Fruit fly (Drosophila melanogaster): Measurements from ENCODE around the gene Nna1.

The Nna1 gene

DNA sequence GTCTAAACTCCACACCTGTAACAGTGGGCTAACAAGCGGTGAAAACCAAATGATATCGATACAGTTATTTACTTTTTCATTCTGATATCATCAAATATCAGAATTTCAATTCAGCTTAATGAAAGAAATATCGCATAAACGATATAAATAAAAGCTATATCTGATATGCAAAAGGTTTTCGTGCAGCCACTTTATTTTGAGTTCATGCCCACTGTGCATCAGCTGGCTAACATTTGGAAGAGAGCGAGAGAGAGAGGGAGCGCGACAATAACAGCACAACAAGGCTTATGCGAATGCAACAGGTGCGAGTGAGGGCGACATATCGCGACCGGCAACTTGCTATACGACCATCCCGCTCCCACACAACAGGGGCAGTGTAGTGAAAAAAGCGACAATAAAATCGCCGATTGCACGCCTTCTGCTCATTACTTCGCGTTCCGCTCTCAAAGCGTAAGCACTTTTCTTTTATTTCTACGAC is 47.4 kb downstream of the Nna1 start, which contains the start of gene CG11151 (continued):
- TF ChIP-seq GATAd (GFP tag; optimal IDR thresholded peaks at IDR 0.05), result peak; percentile 69

DNA sequence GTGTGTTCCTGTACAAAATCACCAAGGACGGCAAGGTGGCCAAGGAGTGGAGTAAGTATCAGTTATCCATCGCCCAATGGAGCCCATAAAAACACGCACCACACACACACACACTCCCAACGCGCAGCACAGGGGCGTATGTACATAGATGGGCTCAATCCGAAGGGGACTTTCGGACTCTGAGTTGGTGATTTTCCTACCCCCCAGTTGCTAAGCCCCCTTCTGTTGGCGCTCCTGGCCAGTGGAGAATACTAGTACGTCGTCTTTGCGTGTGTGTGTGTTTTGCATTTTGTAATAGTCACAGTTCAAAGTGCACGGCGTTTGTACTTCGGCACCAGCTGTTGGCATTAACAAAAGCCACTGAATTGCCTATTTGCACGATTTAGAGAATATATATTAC is 48.0 kb downstream of the Nna1 start:
- TF ChIP-seq Rel (GFP tag; optimal IDR thresholded peaks at IDR 0.05) (no peak), Rel (tag; optimal IDR thresholded peaks at IDR 0.05) (peak; percentile 56), dl (GFP tag; optimal IDR thresholded peaks at IDR 0.05; ENCODE audit: insufficient read depth in 1 of 2, partially characterized antibody in 2 of 2) (no peak), CG9705 (GFP tag; optimal IDR thresholded peaks at IDR 0.05) (peak; percentile 31), foxo (GFP tag; optimal IDR thresholded peaks at IDR 0.05) (peak in 1 of 2 experiments; percentile 74), h (GFP tag; optimal IDR thresholded peaks at IDR 0.05) (peak; percentile 74), Jra (GFP tag; optimal IDR thresholded peaks at IDR 0.05) (peak; percentile 2), Sp1 (GFP tag; optimal IDR thresholded peaks at IDR 0.05) (peak; percentile 45), fru (GFP tag; optimal IDR thresholded peaks at IDR 0.05) (peak; percentile 47), Vsx2 (GFP tag; optimal IDR thresholded peaks at IDR 0.05; ENCODE audit: partially characterized antibody) (no peak), HLH106 (tag; optimal IDR thresholded peaks at IDR 0.05) (peak; percentile 67), ey (GFP tag; optimal IDR thresholded peaks at IDR 0.05) (peak; percentile 84), sv (GFP tag; optimal IDR thresholded peaks at IDR 0.05) (peak; percentile 65), dmrt93B (GFP tag; optimal IDR thresholded peaks at IDR 0.05) (peak; percentile 46), jim (GFP tag; optimal IDR thresholded peaks at IDR 0.05) (peak; percentile 8), usp (GFP tag; optimal IDR thresholded peaks at IDR 0.05) (no peak), br (GFP tag; optimal IDR thresholded peaks at IDR 0.05) (peak; percentile 78), OdsH (GFP tag; optimal IDR thresholded peaks at IDR 0.05) (peak; percentile 75), Mio (GFP tag; optimal IDR thresholded peaks at IDR 0.05) (no peak), Hr83 (GFP tag; optimal IDR thresholded peaks at IDR 0.05; ENCODE audit: poor library complexity, severe bottlenecking) (peak; percentile 84), Dif (GFP tag; optimal IDR thresholded peaks at IDR 0.05; ENCODE audit: partially characterized antibody) (no peak), rgr (GFP tag; optimal IDR thresholded peaks at IDR 0.05) (peak; percentile 80), dsf (GFP tag; optimal IDR thresholded peaks at IDR 0.05; ENCODE audit: borderline replicate concordance) (no peak), Hnf4 (GFP tag; optimal IDR thresholded peaks at IDR 0.05) (peak; percentile 90)

DNA sequence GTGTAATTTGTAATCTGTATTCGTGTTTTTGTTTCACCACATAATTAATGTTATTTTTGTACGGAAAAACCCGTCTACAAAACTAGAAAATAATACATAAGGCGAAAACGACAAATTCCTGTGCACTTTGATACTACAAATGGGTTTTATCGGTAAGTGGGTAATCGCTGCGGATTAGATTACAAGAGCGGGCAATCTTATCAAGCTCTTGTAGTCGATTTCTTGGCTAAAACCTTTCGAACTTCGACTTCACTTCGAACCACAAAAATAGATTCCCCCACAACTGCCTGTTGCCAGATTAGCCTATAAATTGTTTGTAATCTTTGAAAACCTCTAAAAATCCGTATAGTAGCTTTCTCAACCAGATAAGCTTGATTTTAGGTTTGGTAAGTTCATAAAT is 48.9 kb downstream of the Nna1 start:
- no peak for TF ChIP-seq dsf (GFP tag; optimal IDR thresholded peaks at IDR 0.05; ENCODE audit: borderline replicate concordance)
- TF ChIP-seq ey (GFP tag; optimal IDR thresholded peaks at IDR 0.05), result no peak
- TF ChIP-seq brk (GFP tag; optimal IDR thresholded peaks at IDR 0.05), result peak; percentile 34
- no peak for TF ChIP-seq Abd-B (GFP tag; optimal IDR thresholded peaks at IDR 0.05)
- TF ChIP-seq Hr83 (GFP tag; optimal IDR thresholded peaks at IDR 0.05; ENCODE audit: poor library complexity, severe bottlenecking), result no peak
- no peak for TF ChIP-seq Mio (GFP tag; optimal IDR thresholded peaks at IDR 0.05)
- TF ChIP-seq CG32264 (GFP tag; optimal IDR thresholded peaks at IDR 0.05), result no peak

DNA sequence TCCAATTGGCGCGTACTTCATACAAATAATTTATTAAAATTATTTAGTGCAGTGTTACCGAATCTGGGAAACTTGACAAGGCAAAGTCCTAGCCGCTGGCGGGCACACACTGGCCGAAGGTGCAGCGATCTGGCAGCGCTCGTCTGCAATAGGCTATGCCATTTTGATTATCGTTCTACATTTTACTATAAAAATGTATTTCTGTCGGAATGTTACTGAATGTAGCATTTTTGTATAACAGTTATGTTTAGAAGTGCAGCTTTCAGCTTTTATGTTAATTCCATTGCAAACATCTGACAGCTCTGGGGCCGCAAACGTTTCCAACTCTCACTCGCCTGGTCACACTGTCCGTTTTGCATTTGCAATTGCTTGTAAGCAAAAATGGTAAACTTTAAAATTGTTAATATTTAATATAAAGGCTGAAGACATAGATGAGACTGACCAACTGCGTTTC is 52.5 kb downstream of the Nna1 start, which contains the start of gene Grip91:
Grip91 (minus strand) TSS at position 85 of the 454 bp plus-strand sequence.
- no peak for TF ChIP-seq br (GFP tag; optimal IDR thresholded peaks at IDR 0.05)
- peak; percentile 9 for TF ChIP-seq fru (GFP tag; optimal IDR thresholded peaks at IDR 0.05)
- peak; percentile 26 for TF ChIP-seq rgr (GFP tag; optimal IDR thresholded peaks at IDR 0.05)
- TF ChIP-seq foxo (GFP tag; optimal IDR thresholded peaks at IDR 0.05), result peak in 1 of 2 experiments; percentile 15
- TF ChIP-seq Rel (GFP tag; optimal IDR thresholded peaks at IDR 0.05), result no peak
- peak; percentile 34 for TF ChIP-seq Rel (tag; optimal IDR thresholded peaks at IDR 0.05)
- no peak for TF ChIP-seq dmrt93B (GFP tag; optimal IDR thresholded peaks at IDR 0.05)
- no peak for TF ChIP-seq Mio (GFP tag; optimal IDR thresholded peaks at IDR 0.05)
- no peak for TF ChIP-seq Sp1 (GFP tag; optimal IDR thresholded peaks at IDR 0.05)
- no peak for TF ChIP-seq pan (optimal IDR thresholded peaks at IDR 0.05)
- no peak for TF ChIP-seq ey (GFP tag; optimal IDR thresholded peaks at IDR 0.05)
- TF ChIP-seq usp (GFP tag; optimal IDR thresholded peaks at IDR 0.05), result no peak
- TF ChIP-seq h (GFP tag; optimal IDR thresholded peaks at IDR 0.05), result peak; percentile 14
- TF ChIP-seq Dif (GFP tag; optimal IDR thresholded peaks at IDR 0.05; ENCODE audit: partially characterized antibody), result no peak
- no peak for TF ChIP-seq jim (GFP tag; optimal IDR thresholded peaks at IDR 0.05)
- TF ChIP-seq psq (GFP tag; optimal IDR thresholded peaks at IDR 0.05), result no peak
- TF ChIP-seq N (GFP tag; optimal IDR thresholded peaks at IDR 0.05), result no peak
- TF ChIP-seq Hr83 (GFP tag; optimal IDR thresholded peaks at IDR 0.05; ENCODE audit: poor library complexity, severe bottlenecking), result no peak
- no peak for TF ChIP-seq OdsH (GFP tag; optimal IDR thresholded peaks at IDR 0.05)
- TF ChIP-seq CrebA (GFP tag; optimal IDR thresholded peaks at IDR 0.05; ENCODE audit: borderline replicate concordance), result no peak
- no peak for TF ChIP-seq Jra (GFP tag; optimal IDR thresholded peaks at IDR 0.05)
- no peak for TF ChIP-seq lola (GFP tag; optimal IDR thresholded peaks at IDR 0.05)
- TF ChIP-seq woc (GFP tag; optimal IDR thresholded peaks at IDR 0.05), result no peak
- TF ChIP-seq brk (GFP tag; optimal IDR thresholded peaks at IDR 0.05), result no peak
- no peak for TF ChIP-seq tai (GFP tag; optimal IDR thresholded peaks at IDR 0.05)
- no peak for TF ChIP-seq Myc (optimal IDR thresholded peaks at IDR 0.05)
- no peak for TF ChIP-seq Vsx2 (GFP tag; optimal IDR thresholded peaks at IDR 0.05; ENCODE audit: partially characterized antibody)
- TF ChIP-seq sv (GFP tag; optimal IDR thresholded peaks at IDR 0.05), result no peak
- no peak for TF ChIP-seq Abd-B (GFP tag; optimal IDR thresholded peaks at IDR 0.05)
- no peak for TF ChIP-seq GATAd (GFP tag; optimal IDR thresholded peaks at IDR 0.05)
- TF ChIP-seq Hnf4 (GFP tag; optimal IDR thresholded peaks at IDR 0.05), result no peak
- TF ChIP-seq dl (GFP tag; optimal IDR thresholded peaks at IDR 0.05; ENCODE audit: insufficient read depth in 1 of 2, partially characterized antibody in 2 of 2), result no peak
- TF ChIP-seq sage (GFP tag; optimal IDR thresholded peaks at IDR 0.05), result no peak
- no peak for TF ChIP-seq CG9705 (GFP tag; optimal IDR thresholded peaks at IDR 0.05)
- no peak for TF ChIP-seq Hr78 (GFP tag; optimal IDR thresholded peaks at IDR 0.05)
- TF ChIP-seq Dfd (GFP tag; optimal IDR thresholded peaks at IDR 0.05), result no peak
- no peak for TF ChIP-seq dsf (GFP tag; optimal IDR thresholded peaks at IDR 0.05; ENCODE audit: borderline replicate concordance)
- TF ChIP-seq CG32264 (GFP tag; optimal IDR thresholded peaks at IDR 0.05), result no peak
- peak; percentile 5 for TF ChIP-seq HLH106 (tag; optimal IDR thresholded peaks at IDR 0.05)
